Fruit fly (Drosophila melanogaster) Kc167 (cell line): Measurements from ENCODE around the gene Snapin.

Experiments used
- Myc ChIP-seq: fragments of >200 bp; optimal IDR thresholded peaks from 2 replicates; lab custom pipeline; 2017; ENCODE audit warnings: missing external identifiers
- h ChIP-seq: fragments of >200 bp; optimal IDR thresholded peaks from 3 replicates; lab custom pipeline; 2018; ENCODE audit warnings: missing external identifiers
- insv ChIP-seq: fragments of >200 bp; optimal IDR thresholded peaks from 3 replicates; lab custom pipeline; 2018; ENCODE audit warnings: missing external identifiers
- psq ChIP-seq: fragments of >200 bp; optimal IDR thresholded peaks from 2 replicates; lab custom pipeline; 2017; ENCODE audit warnings: missing external identifiers
- ttk ChIP-seq: sonication (Bioruptor generic); optimal IDR thresholded peaks from 2 replicates; lab custom pipeline; 2017; ENCODE audit warnings: missing external identifiers

dm6 chr2L:2754437-2755322 lies 4.8 kb downstream of the Snapin start:
- TF ChIP-seq Myc = no peak
- no peak for TF ChIP-seq h (lab: Kevin White, UChicago)
- no peak for TF ChIP-seq psq
- no peak for TF ChIP-seq ttk (lab: Kevin White, UChicago)
- no peak for TF ChIP-seq insv (lab: Kevin White, UChicago)
